Worm (Caenorhabditis elegans) whole organism, L2 larva: ENCODE measurements around the gene M04B2.2.

ENCODE experiments used
- lin-13 ChIP-seq: fragments of 150-350 bp; optimal IDR thresholded peaks from 2 replicates; lab custom pipeline; 2014; ENCODE audit warnings: missing biosample characterization, missing genetic modification reagents, missing genetic modification characterization
- mdl-1 ChIP-seq, 2 experiments: fragments of 150-350 bp in 1 of 2; sonication (generic microtip) in 1 of 2; optimal IDR thresholded peaks; 2 replicates each; lab custom pipeline; 2017; ENCODE audit warnings: missing biosample characterization in 2 of 2, missing genetic modification characterization in 2 of 2

DNA sequence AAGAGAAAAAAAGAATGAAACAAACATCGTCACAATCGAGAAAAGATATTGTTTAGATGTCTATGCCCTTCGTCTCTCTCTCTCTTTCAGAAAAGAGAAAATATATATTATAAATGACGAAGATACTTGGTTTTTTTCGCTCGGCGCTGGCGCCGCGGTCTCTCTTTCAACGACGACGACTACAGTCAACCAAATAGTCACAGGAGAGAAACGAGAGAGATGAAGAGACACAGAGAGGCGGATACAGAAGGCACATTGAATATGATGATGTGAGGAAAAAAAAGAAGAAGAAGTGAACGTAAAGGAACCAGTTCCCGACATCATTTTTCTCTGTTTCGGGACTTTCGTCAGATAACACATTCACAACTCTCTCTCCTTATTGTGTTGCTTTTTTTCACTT lies 36.4 kb upstream of the M04B2.2 start:
- TF ChIP-seq lin-13 (GFP tag; lab: Kevin White, UChicago): no peak
- no peak for TF ChIP-seq mdl-1 (tag; optimal IDR thresholded peaks at IDR 0.05; lab: Kevin White, UChicago)
